Worm (Caenorhabditis elegans): ENCODE data around the gene txdc-17.

- TF ChIP-seq klf-2 (GFP tag; conservative IDR thresholded peaks at IDR 0.05) (no peak), tab-1 (GFP tag; IDR thresholded peaks at IDR 0.05) (no peak)
Measured at ce11 chrIII:2826770-2827169, 7.7 kb upstream of the txdc-17 start, which contains the start of gene Y71H2AM.1.
